Fruit fly (Drosophila melanogaster) whole organism, embryonic: Measurements from ENCODE around the gene CG33332.

Experiments used
- Bteb2 ChIP-seq: fragments of 200-800 bp; sonication (Bioruptor generic); optimal IDR thresholded peaks from 2 replicates; lab custom pipeline; 2016; ENCODE audit warnings: missing biosample characterization, missing genetic modification characterization
- CG11085 ChIP-seq: fragments of 200-800 bp; sonication (Bioruptor generic); IDR thresholded peaks from 2 replicates; pipeline ENCODE4 v1.3.6; 2022; ENCODE audit warnings: missing biosample characterization, missing genetic modification characterization
- CG11093 ChIP-seq: fragments of 200-800 bp; sonication (Bioruptor generic); IDR thresholded peaks from 3 replicates; pipeline ENCODE4 v1.3.6; 2022; ENCODE audit warnings: missing biosample characterization, missing genetic modification characterization
- CG11456 ChIP-seq: fragments of 200-800 bp; sonication (Bioruptor generic); IDR thresholded peaks from 3 replicates; pipeline ENCODE4 v1.3.6; 2022; ENCODE audit warnings: missing biosample characterization, missing genetic modification characterization
- CG11695 ChIP-seq: fragments of 200-800 bp; sonication (Bioruptor generic); IDR thresholded peaks from 3 replicates; pipeline ENCODE4 v1.3.6; 2022; ENCODE audit warnings: missing biosample characterization, missing genetic modification characterization
- CG12104 ChIP-seq: fragments of 200-800 bp; sonication (Bioruptor generic); optimal IDR thresholded peaks from 3 replicates; lab custom pipeline; 2016; ENCODE audit warnings: missing biosample characterization, missing genetic modification characterization
- CG12299 ChIP-seq: fragments of 200-800 bp; sonication (Bioruptor generic); optimal IDR thresholded peaks from 2 replicates; lab custom pipeline; 2018; ENCODE audit warnings: missing biosample characterization, mild to moderate bottlenecking, missing genetic modification characterization
- CG13287 ChIP-seq: fragments of 200-800 bp; sonication (Bioruptor generic); IDR thresholded peaks from 2 replicates; pipeline ENCODE4 v1.3.6; 2022; ENCODE audit warnings: missing biosample characterization, missing genetic modification characterization; ENCODE audit not compliant: partially characterized antibody
- CG13775 ChIP-seq: fragments of 200-800 bp; sonication (Bioruptor generic); optimal IDR thresholded peaks from 3 replicates; lab custom pipeline; 2017; ENCODE audit warnings: missing biosample characterization, mild to moderate bottlenecking, missing genetic modification characterization
- CG14860 ChIP-seq: fragments of 200-800 bp; sonication (Bioruptor generic); IDR thresholded peaks from 3 replicates; pipeline ENCODE4 v1.3.6; 2022; ENCODE audit warnings: missing biosample characterization, missing genetic modification characterization; ENCODE audit not compliant: partially characterized antibody
- CG1529 ChIP-seq: fragments of 200-800 bp; sonication (Bioruptor generic); optimal IDR thresholded peaks from 3 replicates; lab custom pipeline; 2018; ENCODE audit warnings: missing biosample characterization, missing genetic modification characterization
- CG15601 ChIP-seq: fragments of 200-800 bp; sonication (Bioruptor generic); optimal IDR thresholded peaks from 3 replicates; lab custom pipeline; 2019; ENCODE audit warnings: missing biosample characterization, mild to moderate bottlenecking, missing genetic modification characterization, moderate library complexity
- CG15696 ChIP-seq: fragments of 200-800 bp; sonication (Bioruptor generic); optimal IDR thresholded peaks from 2 replicates; lab custom pipeline; 2019; ENCODE audit warnings: missing biosample characterization, mild to moderate bottlenecking, missing genetic modification characterization, moderate library complexity
- CG17568 ChIP-seq: fragments of 200-800 bp; sonication (Bioruptor generic); optimal IDR thresholded peaks from 2 replicates; lab custom pipeline; 2018; ENCODE audit warnings: missing biosample characterization, mild to moderate bottlenecking, missing genetic modification characterization, moderate library complexity
- CG2678 ChIP-seq: fragments of 200-800 bp; sonication (Bioruptor generic); optimal IDR thresholded peaks from 3 replicates; lab custom pipeline; 2019; ENCODE audit warnings: missing biosample characterization, mild to moderate bottlenecking, missing genetic modification characterization, moderate library complexity
- CG31388 ChIP-seq: fragments of 200-800 bp; sonication (Bioruptor generic); optimal IDR thresholded peaks from 2 replicates; lab custom pipeline; 2016; ENCODE audit warnings: missing biosample characterization, missing genetic modification characterization
- CG32772 ChIP-seq: fragments of 200-800 bp; sonication (Bioruptor generic); IDR thresholded peaks from 2 replicates; pipeline ENCODE4 v1.3.6; 2022; ENCODE audit warnings: missing biosample characterization, missing genetic modification characterization
- CG34422 ChIP-seq: fragments of 200-800 bp; sonication (Bioruptor generic); IDR thresholded peaks from 3 replicates; pipeline ENCODE4 v1.3.6; 2022; ENCODE audit warnings: missing biosample characterization, missing genetic modification characterization
- CG4820 ChIP-seq: fragments of 200-800 bp; sonication (Bioruptor generic); optimal IDR thresholded peaks from 3 replicates; lab custom pipeline; 2016; ENCODE audit warnings: missing biosample characterization, missing genetic modification characterization
- CG4854 ChIP-seq: fragments of 200-800 bp; sonication (Bioruptor generic); optimal IDR thresholded peaks from 2 replicates; lab custom pipeline; 2016; ENCODE audit warnings: missing biosample characterization, missing genetic modification characterization, inconsistent platforms
- CG8359 ChIP-seq: fragments of 200-800 bp; sonication (Bioruptor generic); optimal IDR thresholded peaks from 2 replicates; lab custom pipeline; 2017; ENCODE audit warnings: missing biosample characterization, mild to moderate bottlenecking, missing genetic modification characterization, borderline replicate concordance
- Dp ChIP-seq: fragments of 200-800 bp; sonication (Bioruptor generic); optimal IDR thresholded peaks from 2 replicates; lab custom pipeline; 2018; ENCODE audit warnings: missing biosample characterization, mild to moderate bottlenecking, missing genetic modification characterization, moderate library complexity
- Dref ChIP-seq: fragments of 200-800 bp; sonication (Bioruptor generic); IDR thresholded peaks from 2 replicates; pipeline ENCODE4 v1.3.6; 2022; ENCODE audit warnings: missing biosample characterization, missing genetic modification characterization
- E2f2 ChIP-seq: fragments of 200-800 bp; sonication (Bioruptor generic); IDR thresholded peaks from 2 replicates; pipeline ENCODE4 v1.3.6; 2022; ENCODE audit warnings: missing biosample characterization, missing genetic modification characterization
- Eip74EF ChIP-seq, 2 experiments: fragments of 200-800 bp in 1 of 2; fragments of >200 bp in 1 of 2; sonication (Bioruptor generic) in 1 of 2; optimal IDR thresholded peaks; 2 replicates each; lab custom pipeline; 2017 to 2019; ENCODE audit warnings: missing biosample characterization in 2 of 2, missing genetic modification characterization in 2 of 2, mild to moderate bottlenecking in 1 of 2, moderate library complexity in 1 of 2
- Ets65A ChIP-seq: fragments of 200-800 bp; sonication (Bioruptor generic); peaks from one replicate; lab custom pipeline; 2016; ENCODE audit warnings: missing biosample characterization, missing genetic modification characterization
- Jarid2 ChIP-seq: fragments of 200-800 bp; sonication (Bioruptor generic); optimal IDR thresholded peaks from 3 replicates; lab custom pipeline; 2017; ENCODE audit warnings: mild to moderate bottlenecking, missing biosample characterization, missing genetic modification reagents, missing genetic modification characterization
- Rx ChIP-seq: fragments of 200-800 bp; sonication (Bioruptor generic); IDR thresholded peaks from 2 replicates; pipeline ENCODE4 v1.3.6; 2022; ENCODE audit warnings: missing biosample characterization, missing genetic modification characterization
- Scr ChIP-seq: fragments of 200-800 bp; sonication (Bioruptor generic); IDR thresholded peaks from 2 replicates; pipeline ENCODE4 v1.3.6; 2022; ENCODE audit warnings: missing biosample characterization, missing genetic modification characterization; ENCODE audit not compliant: partially characterized antibody
- Spps ChIP-seq: fragments of 200-800 bp; sonication (Bioruptor generic); optimal IDR thresholded peaks from 2 replicates; lab custom pipeline; 2018; ENCODE audit warnings: missing biosample characterization, mild to moderate bottlenecking, missing genetic modification characterization
- Sry-β ChIP-seq: fragments of 200-800 bp; sonication (Bioruptor generic); optimal IDR thresholded peaks from 2 replicates; lab custom pipeline; 2018; ENCODE audit warnings: missing biosample characterization, mild to moderate bottlenecking, missing genetic modification characterization, moderate library complexity
- Sry-δ ChIP-seq: fragments of 200-800 bp; sonication (Bioruptor generic); optimal IDR thresholded peaks from 2 replicates; lab custom pipeline; 2016; ENCODE audit warnings: missing biosample characterization, missing genetic modification characterization
- Stat92E ChIP-seq, 3 experiments: fragments of >200 bp in 2 of 3; fragments of 200-800 bp in 1 of 3; sonication (Bioruptor generic) in 1 of 3; optimal IDR thresholded peaks; 2 replicates each; lab custom pipeline; 2017 to 2019; ENCODE audit warnings: missing biosample characterization in 3 of 3, missing genetic modification characterization in 3 of 3, mild to moderate bottlenecking in 1 of 3, moderate library complexity in 1 of 3
- br ChIP-seq: fragments of >200 bp; optimal IDR thresholded peaks from 2 replicates; lab custom pipeline; 2017
- da ChIP-seq: fragments of 200-800 bp; sonication (Bioruptor generic); optimal IDR thresholded peaks from 2 replicates; lab custom pipeline; 2016; ENCODE audit warnings: missing biosample characterization, missing genetic modification characterization
- dmrt11E ChIP-seq: fragments of 200-800 bp; sonication (Bioruptor generic); optimal IDR thresholded peaks from 3 replicates; lab custom pipeline; 2018; ENCODE audit warnings: missing biosample characterization, mild to moderate bottlenecking, missing genetic modification characterization, moderate library complexity
- eve ChIP-seq, 2 experiments: fragments of >200 bp; optimal IDR thresholded peaks; 2 replicates each; lab custom pipeline; 2017; ENCODE audit warnings: missing biosample characterization in 2 of 2, missing genetic modification characterization in 2 of 2
- gem ChIP-seq: fragments of 200-800 bp; sonication (Bioruptor generic); optimal IDR thresholded peaks from 2 replicates; lab custom pipeline; 2019; ENCODE audit warnings: missing biosample characterization, mild to moderate bottlenecking, missing genetic modification characterization, moderate library complexity
- gfzf ChIP-seq: fragments of 200-800 bp; sonication (Bioruptor generic); optimal IDR thresholded peaks from 2 replicates; lab custom pipeline; 2016; ENCODE audit warnings: missing biosample characterization, mild to moderate bottlenecking, missing genetic modification characterization, moderate library complexity
- hb ChIP-seq: fragments of 200-800 bp; sonication (Bioruptor generic); IDR thresholded peaks from 3 replicates; pipeline ENCODE4 v1.3.6; 2022; ENCODE audit warnings: missing biosample characterization, missing genetic modification characterization; ENCODE audit not compliant: partially characterized antibody
- inv ChIP-seq: fragments of 200-800 bp; sonication (Bioruptor generic); IDR thresholded peaks from 2 replicates; pipeline ENCODE4 v1.3.6; 2022; ENCODE audit warnings: missing biosample characterization, missing genetic modification characterization; ENCODE audit not compliant: partially characterized antibody
- onecut ChIP-seq: fragments of 200-800 bp; sonication (Bioruptor generic); IDR thresholded peaks from 2 replicates; pipeline ENCODE4 v1.3.6; 2022; ENCODE audit warnings: missing biosample characterization, missing genetic modification characterization
- p53 ChIP-seq: fragments of 200-800 bp; sonication (Bioruptor generic); optimal IDR thresholded peaks from 2 replicates; lab custom pipeline; 2016; ENCODE audit warnings: missing biosample characterization, missing genetic modification characterization
- sim ChIP-seq: fragments of 200-800 bp; sonication (Bioruptor generic); IDR thresholded peaks from 2 replicates; pipeline ENCODE4 v1.3.6; 2022; ENCODE audit warnings: missing biosample characterization, missing genetic modification characterization
- tll ChIP-seq, 2 experiments: fragments of 200-800 bp in 1 of 2; fragments of >200 bp in 1 of 2; sonication (Bioruptor generic) in 1 of 2; optimal IDR thresholded peaks; 2 replicates each; lab custom pipeline; 2017 to 2019; ENCODE audit warnings: missing biosample characterization in 2 of 2, missing genetic modification characterization in 2 of 2, mild to moderate bottlenecking in 1 of 2, moderate library complexity in 1 of 2
- vvl ChIP-seq: fragments of 200-800 bp; sonication (Bioruptor generic); IDR thresholded peaks from 2 replicates; pipeline ENCODE4 v1.3.6; 2022; ENCODE audit warnings: missing biosample characterization, missing genetic modification characterization
- zen ChIP-seq: fragments of 200-800 bp; sonication (Bioruptor generic); optimal IDR thresholded peaks from 3 replicates; lab custom pipeline; 2018; ENCODE audit warnings: missing biosample characterization, mild to moderate bottlenecking, missing genetic modification characterization, moderate library complexity

CG33332 gene

DNA sequence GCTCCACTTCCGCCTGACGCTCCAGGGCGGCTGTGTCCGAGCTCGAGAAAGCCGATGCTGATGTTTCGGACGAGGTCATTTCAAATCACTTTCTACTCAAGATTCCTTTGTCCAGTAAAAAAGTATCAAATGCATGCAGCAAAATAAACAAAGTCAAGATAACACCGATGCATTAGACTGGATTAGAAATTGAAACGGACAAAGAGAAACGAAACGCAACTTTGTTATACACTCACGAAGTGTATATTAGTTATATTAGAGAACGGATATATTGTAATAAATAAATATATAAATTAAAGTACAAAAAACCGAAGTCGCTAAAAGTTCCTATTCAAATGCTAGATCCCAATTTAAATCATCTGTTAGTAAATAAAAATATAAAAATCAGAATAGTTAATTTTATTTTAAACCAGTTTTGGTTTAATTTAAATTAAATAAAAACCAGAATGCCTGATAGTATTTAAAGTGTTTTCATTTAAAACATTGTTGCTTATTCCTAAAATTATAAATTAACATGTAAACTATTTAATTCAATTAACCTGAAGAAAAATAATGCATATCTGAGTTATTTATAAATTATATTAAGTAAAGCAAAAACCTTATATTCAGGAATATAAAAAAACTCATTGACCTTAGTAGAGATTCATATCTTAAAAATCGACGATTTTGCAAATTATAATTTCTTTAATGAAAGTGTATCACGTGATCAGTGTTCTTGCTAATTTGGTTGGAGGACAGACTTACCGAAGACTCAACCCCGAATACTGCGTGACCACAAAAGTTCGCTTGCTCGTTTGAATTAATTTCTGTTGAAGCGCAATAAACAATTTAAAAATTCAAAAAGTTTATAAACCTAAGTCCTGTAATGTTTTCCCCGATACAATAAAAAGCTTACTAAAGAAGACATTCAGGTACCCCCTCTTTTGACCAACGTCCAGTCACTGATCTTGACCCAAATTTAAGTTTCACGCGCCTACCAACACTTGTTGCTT is 7.8 kb downstream of the CG33332 start, which contains the start of gene Dph2 (continued):
- TF ChIP-seq Dref (GFP tag; lab: Robert Waterston, UW) (peak; percentile 32; the same call in 1 of the 2 replicates), CG8359 (GFP tag; lab: Kevin White, UChicago) (no peak), CG4820 (GFP tag; lab: Kevin White, UChicago) (peak; percentile 32), Dp (GFP tag; lab: Kevin White, UChicago) (peak; percentile 76), gfzf (GFP tag; lab: Kevin White, UChicago) (peak; percentile 61), CG12299 (peak; percentile 66), CG13775 (GFP tag; lab: Kevin White, UChicago) (peak; percentile 42), Sry-δ (GFP tag; lab: Kevin White, UChicago) (peak; percentile 59), Stat92E (GFP tag; optimal IDR thresholded peaks at IDR 0.05; lab: Kevin White, UChicago) (no peak), CG2678 (tag; lab: Kevin White, UChicago) (peak; percentile 89), zen (tag; lab: Kevin White, UChicago) (peak; percentile 31), Spps (tag; lab: Kevin White, UChicago) (peak; percentile 63), Sry-β (GFP tag; lab: Kevin White, UChicago) (no peak), CG13287 (GFP tag; lab: Robert Waterston, UW) (peak; percentile 6; the same call in 1 of the 2 replicates), CG11093 (GFP tag; lab: Robert Waterston, UW) (peak; percentile 59; the same call in 1 of the 3 replicates), CG4854 (GFP tag; lab: Kevin White, UChicago) (peak; percentile 11), tll (GFP tag; optimal IDR thresholded peaks at IDR 0.05; lab: Kevin White, UChicago) (no peak), Scr (GFP tag; lab: Robert Waterston, UW) (peak; percentile 35), Rx (GFP tag; lab: Robert Waterston, UW) (peak; percentile 45; the same call in 1 of the 2 replicates), br (lab: Kevin White, UChicago) (no peak), E2f2 (GFP tag; lab: Robert Waterston, UW) (peak; percentile 84), Eip74EF (GFP tag; optimal IDR thresholded peaks at IDR 0.05; lab: Kevin White, UChicago) (peak in 1 of 2 experiments; percentile 60), CG12104 (GFP tag; lab: Kevin White, UChicago) (peak; percentile 66), CG1529 (GFP tag; lab: Kevin White, UChicago) (no peak), p53 (peak; percentile 14), CG11085 (GFP tag; lab: Robert Waterston, UW) (peak; percentile 84), da (GFP tag; lab: Kevin White, UChicago) (no peak), CG32772 (GFP tag; lab: Robert Waterston, UW) (peak; percentile 75), gem (peak; percentile 92), eve (GFP tag; optimal IDR thresholded peaks at IDR 0.05; lab: Kevin White, UChicago) (no peak), dmrt11E (tag; lab: Kevin White, UChicago) (peak; percentile 83), CG17568 (no peak), Bteb2 (GFP tag; lab: Kevin White, UChicago) (peak; percentile 16), CG11456 (GFP tag; lab: Robert Waterston, UW) (peak; percentile 76), Jarid2 (no peak), Ets65A (GFP tag; lab: Kevin White, UChicago) (peak; percentile 91), CG11695 (peak; percentile 86), onecut (GFP tag; lab: Robert Waterston, UW) (peak; percentile 42), hb (GFP tag; lab: Robert Waterston, UW) (no peak), CG15601 (peak; percentile 63), inv (GFP tag; lab: Robert Waterston, UW) (no peak), CG14860 (GFP tag; lab: Robert Waterston, UW) (no peak), CG31388 (GFP tag; lab: Kevin White, UChicago) (no peak), sim (GFP tag; lab: Robert Waterston, UW) (peak; percentile 69), vvl (GFP tag; lab: Robert Waterston, UW) (peak; percentile 93), CG34422 (peak; percentile 73), CG15696 (peak; percentile 70)
